Fruit fly (Drosophila melanogaster) whole organism, embryonic: ENCODE data around the gene CG17786.

Experiments
- BEAF-32 ChIP-seq: fragments of 200-800 bp; sonication (Bioruptor generic); optimal IDR thresholded peaks from 3 replicates; lab custom pipeline; 2017; ENCODE audit warnings: missing biosample characterization, missing genetic modification characterization, mild to moderate bottlenecking, moderate library complexity, missing genetic modification reagents
- C15 ChIP-seq: fragments of 200-800 bp; sonication (Bioruptor generic); IDR thresholded peaks from 3 replicates; pipeline ENCODE4 v1.3.6; 2022; ENCODE audit warnings: missing biosample characterization, missing genetic modification characterization
- CG11085 ChIP-seq: fragments of 200-800 bp; sonication (Bioruptor generic); IDR thresholded peaks from 2 replicates; pipeline ENCODE4 v1.3.6; 2022; ENCODE audit warnings: missing biosample characterization, missing genetic modification characterization
- CG11456 ChIP-seq: fragments of 200-800 bp; sonication (Bioruptor generic); IDR thresholded peaks from 3 replicates; pipeline ENCODE4 v1.3.6; 2022; ENCODE audit warnings: missing biosample characterization, missing genetic modification characterization
- CG11695 ChIP-seq: fragments of 200-800 bp; sonication (Bioruptor generic); IDR thresholded peaks from 3 replicates; pipeline ENCODE4 v1.3.6; 2022; ENCODE audit warnings: missing biosample characterization, missing genetic modification characterization
- CG13123 ChIP-seq: fragments of 200-800 bp; sonication (Bioruptor generic); optimal IDR thresholded peaks from 2 replicates; lab custom pipeline; 2016; ENCODE audit warnings: missing biosample characterization, missing genetic modification characterization
- CG14667 ChIP-seq: fragments of 200-800 bp; sonication (Bioruptor generic); IDR thresholded peaks from 2 replicates; pipeline ENCODE4 v1.3.6; 2022; ENCODE audit warnings: missing biosample characterization, missing genetic modification characterization
- CG14860 ChIP-seq: fragments of 200-800 bp; sonication (Bioruptor generic); IDR thresholded peaks from 3 replicates; pipeline ENCODE4 v1.3.6; 2022; ENCODE audit warnings: missing biosample characterization, missing genetic modification characterization; ENCODE audit not compliant: partially characterized antibody
- CG17568 ChIP-seq: fragments of 200-800 bp; sonication (Bioruptor generic); optimal IDR thresholded peaks from 2 replicates; lab custom pipeline; 2018; ENCODE audit warnings: missing biosample characterization, mild to moderate bottlenecking, missing genetic modification characterization, moderate library complexity
- CG1832 ChIP-seq: fragments of 200-800 bp; sonication (Bioruptor generic); optimal IDR thresholded peaks from 2 replicates; lab custom pipeline; 2017; ENCODE audit warnings: missing biosample characterization, mild to moderate bottlenecking, missing genetic modification characterization, inconsistent platforms
- CG2129 ChIP-seq: fragments of 200-800 bp; sonication (Bioruptor generic); IDR thresholded peaks from 2 replicates; pipeline ENCODE4 v1.3.6; 2022; ENCODE audit warnings: missing biosample characterization, missing genetic modification characterization; ENCODE audit not compliant: partially characterized antibody
- CG31388 ChIP-seq: fragments of 200-800 bp; sonication (Bioruptor generic); optimal IDR thresholded peaks from 2 replicates; lab custom pipeline; 2016; ENCODE audit warnings: missing biosample characterization, missing genetic modification characterization
- CG3163 ChIP-seq: fragments of 200-800 bp; sonication (Bioruptor generic); optimal IDR thresholded peaks from 3 replicates; lab custom pipeline; 2016; ENCODE audit warnings: missing biosample characterization, missing genetic modification characterization
- CG3281 ChIP-seq: fragments of 200-800 bp; sonication (Bioruptor generic); optimal IDR thresholded peaks from 3 replicates; lab custom pipeline; 2017; ENCODE audit warnings: missing biosample characterization, mild to moderate bottlenecking, missing genetic modification characterization
- CG3726 ChIP-seq: fragments of 200-800 bp; sonication (Bioruptor generic); IDR thresholded peaks from 3 replicates; pipeline ENCODE4, ENCODE4 v1.3.6; 2022; ENCODE audit warnings: missing biosample characterization, missing genetic modification characterization
- CG5245 ChIP-seq: fragments of 200-800 bp; sonication (Bioruptor generic); optimal IDR thresholded peaks from 3 replicates; lab custom pipeline; 2016; ENCODE audit warnings: missing biosample characterization, missing genetic modification characterization
- CG5953 ChIP-seq: fragments of 200-800 bp; sonication (Bioruptor generic); IDR thresholded peaks from 2 replicates; pipeline ENCODE4 v1.3.6; 2022; ENCODE audit warnings: missing biosample characterization, missing genetic modification characterization
- CG6854 ChIP-seq: fragments of 200-800 bp; sonication (Bioruptor generic); optimal IDR thresholded peaks from 3 replicates; lab custom pipeline; 2017; ENCODE audit warnings: missing biosample characterization, mild to moderate bottlenecking, missing genetic modification characterization
- CG7372 ChIP-seq: fragments of 200-800 bp; sonication (Bioruptor generic); IDR thresholded peaks from 2 replicates; pipeline ENCODE4 v1.3.6; 2022; ENCODE audit warnings: missing biosample characterization, missing genetic modification characterization
- CG8089 ChIP-seq: fragments of 200-800 bp; sonication (Bioruptor generic); optimal IDR thresholded peaks from 3 replicates; lab custom pipeline; 2016; ENCODE audit warnings: missing biosample characterization, missing genetic modification characterization
- CHES-1-like ChIP-seq: fragments of 200-800 bp; sonication (Bioruptor generic); optimal IDR thresholded peaks from 2 replicates; lab custom pipeline; 2016; ENCODE audit warnings: missing biosample characterization, missing genetic modification characterization
- Chrac-16 ChIP-seq: fragments of 200-800 bp; sonication (Bioruptor generic); optimal IDR thresholded peaks from 3 replicates; lab custom pipeline; 2016; ENCODE audit warnings: missing biosample characterization, missing genetic modification characterization
- D ChIP-seq, 2 experiments: fragments of 200-800 bp in 1 of 2; fragments of >200 bp in 1 of 2; sonication (Bioruptor generic) in 1 of 2; optimal IDR thresholded peaks; 2 replicates in 1 of 2; 3 replicates in 1 of 2; lab custom pipeline; 2017; ENCODE audit warnings: mild to moderate bottlenecking in 1 of 2, missing biosample characterization in 1 of 2, missing genetic modification characterization in 1 of 2, missing genetic modification reagents in 1 of 2
- Doc3 ChIP-seq: fragments of 200-800 bp; sonication (Bioruptor generic); IDR thresholded peaks from 3 replicates; pipeline ENCODE4 v1.3.6; 2022; ENCODE audit warnings: missing biosample characterization, missing genetic modification characterization; ENCODE audit not compliant: partially characterized antibody
- HmgZ ChIP-seq: fragments of 200-800 bp; sonication (Bioruptor generic); optimal IDR thresholded peaks from 2 replicates; lab custom pipeline; 2018; ENCODE audit warnings: missing biosample characterization, mild to moderate bottlenecking, missing genetic modification characterization
- Lhr ChIP-seq: fragments of 200-800 bp; sonication (Bioruptor generic); optimal IDR thresholded peaks from 3 replicates; lab custom pipeline; 2017; ENCODE audit warnings: mild to moderate bottlenecking, missing biosample characterization, missing genetic modification reagents, missing genetic modification characterization
- Mad ChIP-seq: fragments of 200-800 bp; sonication (Bioruptor generic); optimal IDR thresholded peaks from 2 replicates; lab custom pipeline; 2016; ENCODE audit warnings: missing biosample characterization, missing genetic modification characterization
- Side ChIP-seq: fragments of 200-800 bp; sonication (Bioruptor generic); optimal IDR thresholded peaks from 2 replicates; lab custom pipeline; 2016; ENCODE audit warnings: missing biosample characterization, missing genetic modification characterization
- Six4 ChIP-seq: fragments of 200-800 bp; sonication (Bioruptor generic); optimal IDR thresholded peaks from 2 replicates; lab custom pipeline; 2016; ENCODE audit warnings: missing biosample characterization, missing genetic modification characterization
- Xbp1 ChIP-seq: fragments of 200-800 bp; sonication (Bioruptor generic); optimal IDR thresholded peaks from 3 replicates; lab custom pipeline; 2016; ENCODE audit warnings: missing biosample characterization, mild to moderate bottlenecking, missing genetic modification characterization
- al ChIP-seq: fragments of 200-800 bp; sonication (Bioruptor generic); IDR thresholded peaks from 2 replicates; pipeline ENCODE4 v1.3.6; 2022; ENCODE audit warnings: missing biosample characterization, missing genetic modification characterization
- az2 ChIP-seq: fragments of 200-800 bp; sonication (Bioruptor generic); optimal IDR thresholded peaks from 3 replicates; lab custom pipeline; 2016; ENCODE audit warnings: missing biosample characterization, missing genetic modification characterization
- bab2 ChIP-seq: fragments of 200-800 bp; sonication (Bioruptor generic); optimal IDR thresholded peaks from 2 replicates; lab custom pipeline; 2016; ENCODE audit warnings: missing biosample characterization, missing genetic modification characterization
- btn ChIP-seq: fragments of 200-800 bp; sonication (Bioruptor generic); optimal IDR thresholded peaks from 2 replicates; lab custom pipeline; 2016; ENCODE audit warnings: missing biosample characterization, missing genetic modification characterization
- dm ChIP-seq: fragments of 200-800 bp; sonication (Bioruptor generic); optimal IDR thresholded peaks from 3 replicates; lab custom pipeline; 2016; ENCODE audit warnings: missing biosample characterization, missing genetic modification characterization
- esg ChIP-seq: fragments of 200-800 bp; sonication (Bioruptor generic); conservative IDR thresholded peaks from 2 replicates; pipeline ENCODE4 v1.3.6; 2022; ENCODE audit warnings: missing biosample characterization, missing genetic modification characterization
- fru ChIP-seq: fragments of >200 bp; optimal IDR thresholded peaks from 2 replicates; lab custom pipeline; 2017
- gfzf ChIP-seq: fragments of 200-800 bp; sonication (Bioruptor generic); optimal IDR thresholded peaks from 2 replicates; lab custom pipeline; 2016; ENCODE audit warnings: missing biosample characterization, mild to moderate bottlenecking, missing genetic modification characterization, moderate library complexity
- lbe ChIP-seq: fragments of 200-800 bp; sonication (Bioruptor generic); optimal IDR thresholded peaks from 2 replicates; lab custom pipeline; 2016; ENCODE audit warnings: missing biosample characterization, mild to moderate bottlenecking, missing genetic modification characterization
- lmd ChIP-seq: fragments of 200-800 bp; sonication (Bioruptor generic); IDR thresholded peaks from 2 replicates; pipeline ENCODE4 v1.3.6; 2022; ENCODE audit warnings: missing biosample characterization, missing genetic modification characterization
- lola ChIP-seq, 3 experiments: fragments of >200 bp in 2 of 3; fragments of 200-800 bp in 1 of 3; sonication (Bioruptor generic) in 1 of 3; optimal IDR thresholded peaks; 2 replicates each; lab custom pipeline; 2017 to 2019; ENCODE audit warnings: missing biosample characterization in 3 of 3, missing genetic modification characterization in 3 of 3, mild to moderate bottlenecking in 1 of 3, moderate library complexity in 1 of 3
- p53 ChIP-seq: fragments of 200-800 bp; sonication (Bioruptor generic); optimal IDR thresholded peaks from 2 replicates; lab custom pipeline; 2016; ENCODE audit warnings: missing biosample characterization, missing genetic modification characterization
- pb ChIP-seq: fragments of 200-800 bp; sonication (Bioruptor generic); optimal IDR thresholded peaks from 3 replicates; lab custom pipeline; 2016; ENCODE audit warnings: missing biosample characterization, missing genetic modification characterization
- pita ChIP-seq: fragments of 200-800 bp; sonication (Bioruptor generic); optimal IDR thresholded peaks from 2 replicates; lab custom pipeline; 2017; ENCODE audit warnings: missing biosample characterization, mild to moderate bottlenecking, missing genetic modification characterization
- pzg ChIP-seq: fragments of 200-800 bp; sonication (Bioruptor generic); optimal IDR thresholded peaks from 3 replicates; lab custom pipeline; 2018; ENCODE audit warnings: missing biosample characterization, mild to moderate bottlenecking, missing genetic modification characterization, moderate library complexity
- salm ChIP-seq: fragments of 200-800 bp; sonication (Bioruptor generic); optimal IDR thresholded peaks from 2 replicates; lab custom pipeline; 2018; ENCODE audit warnings: missing biosample characterization, mild to moderate bottlenecking, missing genetic modification characterization
- schlank ChIP-seq: fragments of 200-800 bp; sonication (Bioruptor generic); optimal IDR thresholded peaks from 2 replicates; lab custom pipeline; 2018; ENCODE audit warnings: missing biosample characterization, mild to moderate bottlenecking, missing genetic modification characterization
- tin ChIP-seq: fragments of 200-800 bp; sonication (Bioruptor generic); optimal IDR thresholded peaks from 3 replicates; lab custom pipeline; 2016; ENCODE audit warnings: missing biosample characterization, missing genetic modification characterization
- wdn ChIP-seq: fragments of 200-800 bp; sonication (Bioruptor generic); IDR thresholded peaks from 2 replicates; pipeline ENCODE4 v1.3.6; 2022; ENCODE audit warnings: missing biosample characterization, missing genetic modification characterization

CG17786 gene

DNA sequence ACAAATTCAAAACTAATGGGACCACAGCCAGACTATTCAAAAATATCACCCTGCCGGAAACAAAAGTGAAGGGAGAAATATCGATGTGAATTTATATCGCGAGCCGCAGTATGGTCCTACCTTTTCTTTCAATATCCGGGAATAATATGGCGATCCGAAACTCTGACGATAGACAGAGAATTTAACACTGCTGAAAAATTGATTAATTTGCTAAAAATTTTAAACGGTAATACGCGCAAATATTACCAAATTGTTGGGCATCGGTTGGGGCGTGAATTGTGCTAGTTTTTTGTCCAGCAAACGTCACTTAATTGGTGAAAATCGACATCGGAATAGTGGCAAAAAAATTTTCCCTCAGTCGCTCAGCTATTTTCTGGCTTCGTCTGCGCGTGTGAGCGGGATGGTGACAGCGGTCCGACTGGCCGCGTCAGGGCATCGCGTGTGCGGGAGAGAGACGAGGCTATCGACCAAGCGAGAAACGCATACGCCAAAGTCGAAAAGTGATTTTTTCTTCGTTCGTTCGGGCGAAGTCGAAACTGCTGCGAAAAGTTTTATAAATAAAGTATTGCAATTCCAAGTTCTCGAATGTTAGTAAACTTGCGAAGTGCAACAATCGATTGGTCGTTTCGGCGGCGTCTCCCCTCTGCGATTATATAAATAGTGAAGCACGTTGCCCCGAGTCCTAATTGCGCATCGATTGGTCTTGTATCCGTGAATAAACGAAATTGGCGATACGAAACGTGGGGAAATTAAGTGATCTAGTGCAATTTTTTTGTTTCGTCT is 12.1 kb upstream of the CG17786 start, which contains the start of gene mask (continued):
- TF ChIP-seq CG7372 (GFP tag; lab: Robert Waterston, UW) (peak; percentile 70), wdn (peak; percentile 75), dm (peak; percentile 77), CG31388 (GFP tag; lab: Kevin White, UChicago) (no peak), p53 (peak; percentile 74), Chrac-16 (peak; percentile 27), CG3281 (GFP tag; lab: Kevin White, UChicago) (peak; percentile 82), CG11456 (GFP tag; lab: Robert Waterston, UW) (peak; percentile 95), Lhr (peak; percentile 63), Xbp1 (GFP tag; lab: Kevin White, UChicago) (peak; percentile 74), az2 (GFP tag; lab: Kevin White, UChicago) (peak; percentile 46), lmd (GFP tag; lab: Robert Waterston, UW) (peak; percentile 58), pita (GFP tag; lab: Kevin White, UChicago) (no peak), CG8089 (GFP tag; lab: Kevin White, UChicago) (peak; percentile 86), BEAF-32 (GFP tag; lab: Kevin White, UChicago) (peak; percentile 83), bab2 (peak; percentile 50), Six4 (peak; percentile 52), fru (lab: Kevin White, UChicago) (no peak), CG14860 (no peak), esg (GFP tag; lab: Robert Waterston, UW) (no peak), gfzf (GFP tag; lab: Kevin White, UChicago) (peak; percentile 89), pb (GFP tag; lab: Kevin White, UChicago) (peak; percentile 82), salm (tag; lab: Kevin White, UChicago) (no peak), Doc3 (no peak), btn (GFP tag; lab: Kevin White, UChicago) (peak; percentile 51), al (GFP tag; lab: Robert Waterston, UW) (peak; percentile 70), CG14667 (GFP tag; lab: Robert Waterston, UW) (peak; percentile 67), CG2129 (GFP tag; lab: Robert Waterston, UW) (no peak), lbe (GFP tag; lab: Kevin White, UChicago) (peak; percentile 52), CG6854 (GFP tag; lab: Kevin White, UChicago) (peak; percentile 74), C15 (GFP tag; lab: Robert Waterston, UW) (peak; percentile 48; the same call in 1 of the 3 replicates), CHES-1-like (GFP tag; lab: Kevin White, UChicago) (peak; percentile 73), tin (GFP tag; lab: Kevin White, UChicago) (peak; percentile 52), CG5953 (GFP tag; lab: Robert Waterston, UW) (peak; percentile 62; the same call in 1 of the 2 replicates), Mad (GFP tag; lab: Kevin White, UChicago) (peak; percentile 75), lola (GFP tag; optimal IDR thresholded peaks at IDR 0.05; lab: Kevin White, UChicago) (peak in 1 of 3 experiments; percentile 5), D (optimal IDR thresholded peaks at IDR 0.05; lab: Kevin White, UChicago) (no peak), D (GFP tag; optimal IDR thresholded peaks at IDR 0.05; lab: Kevin White, UChicago) (peak; percentile 63), CG11695 (GFP tag; lab: Robert Waterston, UW) (0 out of 3 replicates have a peak, but pooled peaks have one; percentile 24), CG11085 (peak; percentile 86), CG13123 (GFP tag; lab: Kevin White, UChicago) (peak; percentile 50), HmgZ (tag; lab: Kevin White, UChicago) (peak; percentile 56), Side (GFP tag; lab: Kevin White, UChicago) (peak; percentile 86), CG3163 (GFP tag; lab: Kevin White, UChicago) (peak; percentile 71), CG17568 (GFP tag; lab: Kevin White, UChicago) (peak; percentile 58), pzg (GFP tag; lab: Kevin White, UChicago) (peak; percentile 61), CG5245 (GFP tag; lab: Kevin White, UChicago) (peak; percentile 59), CG1832 (GFP tag; lab: Kevin White, UChicago) (peak; percentile 94), schlank (tag; lab: Kevin White, UChicago) (peak; percentile 86), CG3726 (peak; percentile 65; the same call in 1 of the 3 replicates)
